Comparison of ENCODE assay signal across 5 worm cellular contexts in the genomic region with DNA sequence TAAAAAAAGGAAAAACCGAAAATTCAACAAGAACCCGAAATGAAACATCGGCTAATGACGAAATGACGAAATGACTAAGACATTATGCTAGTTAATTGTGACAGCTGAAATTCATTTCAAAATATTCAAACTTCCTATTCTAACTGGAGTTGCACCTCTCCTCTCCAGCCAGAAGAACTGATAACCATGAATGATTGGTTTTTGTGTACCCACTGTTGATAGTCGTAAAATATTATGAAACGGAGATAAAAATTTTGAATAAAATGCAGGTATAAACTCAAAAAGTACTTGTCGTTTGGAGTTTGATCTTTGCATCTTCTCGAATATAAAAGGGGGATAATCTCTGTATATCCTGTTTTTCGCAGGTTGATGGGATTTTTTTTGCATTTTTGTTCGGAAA.
A peak's percentile ranks its signal among the peaks of the same experiment; 100 is the strongest.
TF ChIP-seq lines count a peak whose summit lies in the region.

No protein-coding gene starts in this region.

TF ChIP-seq in whole organism, L1 larva, 84 proteins besides CTCF, POLR2A, EP300 and RAD21:
- TF ChIP-seq pax-3 (tag; optimal IDR thresholded peaks at IDR 0.05; lab: Kevin White, UChicago) (no peak), elt-2 (tag; optimal IDR thresholded peaks at IDR 0.05; lab: Kevin White, UChicago) (peak; percentile 43)

TF ChIP-seq in whole organism, L2 larva, 48 proteins besides CTCF, POLR2A, EP300 and RAD21:
- TF ChIP-seq fos-1 (tag; optimal IDR thresholded peaks at IDR 0.05; lab: Kevin White, UChicago) (peak; percentile 60), ztf-4 (tag; optimal IDR thresholded peaks at IDR 0.05; lab: Kevin White, UChicago) (no peak)

TF ChIP-seq in whole organism, L3 larva, 47 proteins besides CTCF, POLR2A, EP300 and RAD21:
- TF ChIP-seq R02D3.7 (tag; optimal IDR thresholded peaks at IDR 0.05; lab: Kevin White, UChicago): no peak
- peak; percentile 55 for TF ChIP-seq pqm-1 (tag; optimal IDR thresholded peaks at IDR 0.05; lab: Kevin White, UChicago)
- no peak for TF ChIP-seq unc-39 (tag; optimal IDR thresholded peaks at IDR 0.05; lab: Kevin White, UChicago)
- peak; percentile 16 for TF ChIP-seq pha-4 (tag; optimal IDR thresholded peaks at IDR 0.05; lab: Kevin White, UChicago)
- no peak for TF ChIP-seq nhr-28 (tag; optimal IDR thresholded peaks at IDR 0.05; lab: Kevin White, UChicago)
- TF ChIP-seq mml-1 (tag; optimal IDR thresholded peaks at IDR 0.05; lab: Kevin White, UChicago): no peak
- TF ChIP-seq aly-2 (tag; optimal IDR thresholded peaks at IDR 0.05; lab: Kevin White, UChicago): no peak
- TF ChIP-seq jun-1 (tag; optimal IDR thresholded peaks at IDR 0.05; lab: Kevin White, UChicago): no peak
- no peak for TF ChIP-seq egl-5 (tag; optimal IDR thresholded peaks at IDR 0.05; lab: Kevin White, UChicago)
- peak; percentile 76 for TF ChIP-seq elt-2 (tag; optimal IDR thresholded peaks at IDR 0.05; lab: Kevin White, UChicago)
TF ChIP-seq in whole organism, L3 larva: peak in this region for 3.

TF ChIP-seq in whole organism, L4 larva, 104 proteins besides CTCF, POLR2A, EP300 and RAD21:
- TF ChIP-seq D1046.2 (GFP tag; IDR thresholded peaks at IDR 0.05; lab: Robert Waterston, UW) (no peak), jun-1 (tag; optimal IDR thresholded peaks at IDR 0.05; lab: Kevin White, UChicago) (no peak), tag-97 (GFP tag; IDR thresholded peaks at IDR 0.05; lab: Robert Waterston, UW) (no peak), pqm-1 (tag; optimal IDR thresholded peaks at IDR 0.05; lab: Kevin White, UChicago) (peak; percentile 89), F10B5.3 (tag; optimal IDR thresholded peaks at IDR 0.05; lab: Kevin White, UChicago) (no peak), daf-16 (GFP tag; optimal IDR thresholded peaks at IDR 0.05; lab: Kevin White, UChicago) (no peak), daf-16 (tag; optimal IDR thresholded peaks at IDR 0.05; lab: Kevin White, UChicago) (peak; percentile 48), hif-1 (tag; optimal IDR thresholded peaks at IDR 0.05; lab: Kevin White, UChicago) (no peak), daf-12 (tag; optimal IDR thresholded peaks at IDR 0.05; lab: Kevin White, UChicago) (no peak), nhr-28 (tag; optimal IDR thresholded peaks at IDR 0.05; lab: Kevin White, UChicago) (peak; percentile 76), dve-1 (tag; optimal IDR thresholded peaks at IDR 0.05; lab: Kevin White, UChicago; ENCODE audit: insufficient read depth) (peak; percentile 54), zag-1 (tag; optimal IDR thresholded peaks at IDR 0.05; lab: Kevin White, UChicago) (no peak), nhr-111 (GFP tag; optimal IDR thresholded peaks at IDR 0.05; lab: Kevin White, UChicago) (no peak), ctbp-1 (GFP tag; IDR thresholded peaks at IDR 0.05; lab: Robert Waterston, UW) (no peak), php-3 (GFP tag; IDR thresholded peaks at IDR 0.05; lab: Robert Waterston, UW) (peak; percentile 66), unc-62 (GFP tag; optimal IDR thresholded peaks at IDR 0.05 in 1 of 2; lab: Kevin White, UChicago) (no peak), unc-62 (tag; optimal IDR thresholded peaks at IDR 0.05; lab: Kevin White, UChicago) (no peak), nhr-41 (GFP tag; IDR thresholded peaks at IDR 0.05; lab: Robert Waterston, UW) (no peak), lin-13 (GFP tag; optimal IDR thresholded peaks at IDR 0.05; lab: Kevin White, UChicago) (no peak), hlh-11 (tag; optimal IDR thresholded peaks at IDR 0.05; lab: Kevin White, UChicago) (peak; percentile 20), lin-29 (GFP tag; IDR thresholded peaks at IDR 0.05; lab: Robert Waterston, UW) (no peak), unc-130 (GFP tag; optimal IDR thresholded peaks at IDR 0.05; lab: Kevin White, UChicago) (no peak)

TF ChIP-seq in whole organism, young adult, 124 proteins besides CTCF, POLR2A, EP300 and RAD21:
- TF ChIP-seq hmg-1.2 (GFP tag; IDR thresholded peaks at IDR 0.05; lab: Robert Waterston, UW) (no peak), cebp-1 (GFP tag; IDR thresholded peaks at IDR 0.05; lab: Robert Waterston, UW) (no peak), cebp-1 (tag; optimal IDR thresholded peaks at IDR 0.05; lab: Kevin White, UChicago) (peak; percentile 59), nhr-80 (tag; optimal IDR thresholded peaks at IDR 0.05; lab: Kevin White, UChicago) (peak; percentile 66)
TF ChIP-seq in whole organism, young adult: peak in this region for 2.
